Worm (Caenorhabditis elegans) whole organism, late embryonic: ENCODE results near the gene W02H3.3.

Experiments
- ama-1 ChIP-seq: fragments of 150-350 bp; optimal IDR thresholded peaks from 2 replicates; lab custom pipeline; 2014
- ceh-24 ChIP-seq: sonication (generic microtip); optimal IDR thresholded peaks from 2 replicates; lab custom pipeline; 2016; ENCODE audit warnings: mild to moderate bottlenecking, missing genetic modification characterization, missing compliant biosample characterization
- che-1 ChIP-seq: sonication (generic microtip); optimal IDR thresholded peaks from 2 replicates; lab custom pipeline; 2016; ENCODE audit warnings: mild to moderate bottlenecking, missing genetic modification characterization, missing compliant biosample characterization
- dve-1 ChIP-seq: sonication (generic microtip); optimal IDR thresholded peaks from 2 replicates; lab custom pipeline; 2017; ENCODE audit warnings: antibody characterized with exemption, mild to moderate bottlenecking, missing genetic modification characterization, missing compliant biosample characterization
- ets-4 ChIP-seq: sonication (generic microtip); optimal IDR thresholded peaks from 2 replicates; lab custom pipeline; 2016; ENCODE audit warnings: missing genetic modification characterization, missing compliant biosample characterization
- fkh-10 ChIP-seq: fragments of 150-350 bp; optimal IDR thresholded peaks from 2 replicates; lab custom pipeline; 2014; ENCODE audit warnings: missing biosample characterization, missing genetic modification reagents, missing genetic modification characterization
- gmeb-2 ChIP-seq: sonication (generic microtip); optimal IDR thresholded peaks from 2 replicates; lab custom pipeline; 2016; ENCODE audit warnings: missing genetic modification characterization, inconsistent platforms, missing compliant biosample characterization
- lin-11 ChIP-seq: fragments of 200-800 bp; sonication (Bioruptor generic); optimal IDR thresholded peaks from 2 replicates; lab custom pipeline; 2018; ENCODE audit warnings: mild to moderate bottlenecking, missing genetic modification characterization, missing compliant biosample characterization
- madf-2 ChIP-seq: sonication (generic microtip); optimal IDR thresholded peaks from 2 replicates; lab custom pipeline; 2017; ENCODE audit warnings: missing genetic modification characterization, missing compliant biosample characterization
- nhr-11 ChIP-seq: fragments of 150-350 bp; optimal IDR thresholded peaks from 2 replicates; lab custom pipeline; 2014; ENCODE audit warnings: missing biosample characterization, missing genetic modification characterization
- pha-4 ChIP-seq: fragments of 150-350 bp; optimal IDR thresholded peaks from 2 replicates; lab custom pipeline; 2018; ENCODE audit warnings: missing biosample characterization, missing genetic modification reagents, missing genetic modification characterization
- unc-55 ChIP-seq: sonication (generic microtip); optimal IDR thresholded peaks from 2 replicates; lab custom pipeline; 2017; ENCODE audit warnings: missing biosample characterization, missing genetic modification reagents, missing genetic modification characterization
- unc-86 ChIP-seq: sonication (generic microtip); optimal IDR thresholded peaks from 2 replicates; lab custom pipeline; 2016; ENCODE audit warnings: missing genetic modification characterization, missing compliant biosample characterization

DNA sequence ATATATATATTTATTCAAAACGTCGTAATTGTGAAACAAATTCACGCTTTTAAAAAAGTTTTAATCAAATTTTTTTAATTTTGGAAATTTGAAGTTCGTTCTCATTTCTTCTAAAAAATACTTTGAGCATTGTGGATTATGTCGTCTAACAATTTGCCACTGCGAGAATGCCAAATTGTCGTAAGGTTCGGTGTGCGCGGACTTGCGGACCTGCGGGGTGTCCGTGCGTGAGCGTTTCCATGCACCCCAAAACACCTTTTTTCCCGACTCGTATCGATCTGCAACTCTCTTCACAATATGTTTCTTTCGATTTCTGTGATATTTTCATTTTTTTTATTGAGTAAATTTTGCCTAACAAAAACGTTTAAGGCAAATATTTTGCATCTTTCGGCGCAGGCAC, 25.3 kb downstream of the W02H3.3 start:
- TF ChIP-seq unc-86 (tag; lab: Kevin White, UChicago) (no peak), ama-1 (lab: Kevin White, UChicago) (no peak), ets-4 (no peak), dve-1 (tag; lab: Kevin White, UChicago) (no peak), nhr-11 (no peak), fkh-10 (GFP tag; lab: Kevin White, UChicago) (no peak), madf-2 (tag; lab: Kevin White, UChicago) (no peak), lin-11 (tag; lab: Kevin White, UChicago) (no peak), unc-55 (no peak), che-1 (tag; lab: Kevin White, UChicago) (no peak), gmeb-2 (no peak), ceh-24 (tag; lab: Kevin White, UChicago) (no peak), pha-4 (tag; lab: Kevin White, UChicago) (no peak)
